Fruit fly (Drosophila melanogaster): ENCODE measurements around the gene jdp.
A peak's percentile ranks its signal among the peaks of the same experiment; 100 is the strongest.

jdp gene

dm6 chr3R:30501174-30501573 lies 25.7 kb downstream of the jdp start:
- TF ChIP-seq Pif1B (GFP tag; optimal IDR thresholded peaks at IDR 0.05) = peak; percentile 31
- peak; percentile 60 for TF ChIP-seq Pif1A (GFP tag; optimal IDR thresholded peaks at IDR 0.05)
- TF ChIP-seq fd96Ca (GFP tag; IDR thresholded peaks at IDR 0.05) = peak; percentile 66; the same call in 2 of the 3 replicates
- no peak for TF ChIP-seq CG8301 (tag; optimal IDR thresholded peaks at IDR 0.05)
- TF ChIP-seq CG14655 (GFP tag; optimal IDR thresholded peaks at IDR 0.05) = peak; percentile 67
- peak; percentile 76; the same call in 2 of the 3 replicates for TF ChIP-seq CG4496 (GFP tag; IDR thresholded peaks at IDR 0.05)
- TF ChIP-seq CG8159 (tag; optimal IDR thresholded peaks at IDR 0.05) = peak; percentile 67
- TF ChIP-seq CG15710 (tag; optimal IDR thresholded peaks at IDR 0.05) = no peak
- TF ChIP-seq CG34367 (tag; optimal IDR thresholded peaks at IDR 0.05) = peak; percentile 3

dm6 chr3R:30500226-30500625 lies 26.6 kb downstream of the jdp start, which contains the start of gene PH4alphaNE1:
PH4alphaNE1 (minus strand) TSS chr3R:30500326.
- TF ChIP-seq CG4496 (GFP tag; IDR thresholded peaks at IDR 0.05) (no peak), Pif1B (GFP tag; optimal IDR thresholded peaks at IDR 0.05) (no peak), CG9948 (tag; optimal IDR thresholded peaks at IDR 0.05) (no peak), CG8301 (tag; optimal IDR thresholded peaks at IDR 0.05) (no peak), CG32121 (GFP tag; IDR thresholded peaks at IDR 0.05) (no peak)

dm6 chr3R:30496103-30496858 lies 30.6 kb downstream of the jdp start, which contains the start of gene PH4alphaMP:
PH4alphaMP (minus strand) TSS chr3R:30496153.
- TF ChIP-seq CG13204 (GFP tag; optimal IDR thresholded peaks at IDR 0.05) = no peak
- no peak for TF ChIP-seq CG9948 (tag; optimal IDR thresholded peaks at IDR 0.05)
- TF ChIP-seq CG4496 (GFP tag; IDR thresholded peaks at IDR 0.05) = no peak
- TF ChIP-seq CG10348 (GFP tag; IDR thresholded peaks at IDR 0.05) = no peak
- TF ChIP-seq CG15710 (tag; optimal IDR thresholded peaks at IDR 0.05) = no peak
- TF ChIP-seq Pif1B (GFP tag; optimal IDR thresholded peaks at IDR 0.05) = no peak
- TF ChIP-seq Pif1A (GFP tag; optimal IDR thresholded peaks at IDR 0.05) = no peak
- TF ChIP-seq EcR (GFP tag; optimal IDR thresholded peaks at IDR 0.05) = no peak
- TF ChIP-seq fd96Ca (GFP tag; IDR thresholded peaks at IDR 0.05) = no peak
- no peak for TF ChIP-seq Snoo (tag; optimal IDR thresholded peaks at IDR 0.05)
- TF ChIP-seq CG32121 (GFP tag; IDR thresholded peaks at IDR 0.05) = no peak
- TF ChIP-seq CG12605 (GFP tag; IDR thresholded peaks at IDR 0.05) = no peak
- no peak for TF ChIP-seq CG8301 (tag; optimal IDR thresholded peaks at IDR 0.05)
- no peak for TF ChIP-seq CG17806 (tag; optimal IDR thresholded peaks at IDR 0.05)
- no peak for TF ChIP-seq rn (GFP tag; IDR thresholded peaks at IDR 0.05)
- TF ChIP-seq CG8159 (tag; optimal IDR thresholded peaks at IDR 0.05) = no peak
- no peak for TF ChIP-seq CG34367 (tag; optimal IDR thresholded peaks at IDR 0.05)
- no peak for TF ChIP-seq CG14655 (GFP tag; optimal IDR thresholded peaks at IDR 0.05)

- no peak for TF ChIP-seq CG34367 (tag; optimal IDR thresholded peaks at IDR 0.05)
- TF ChIP-seq D1 (tag; optimal IDR thresholded peaks at IDR 0.05) = no peak
- TF ChIP-seq CG32121 (GFP tag; IDR thresholded peaks at IDR 0.05) = no peak
- TF ChIP-seq CG9948 (tag; optimal IDR thresholded peaks at IDR 0.05) = no peak
- TF ChIP-seq Snoo (tag; optimal IDR thresholded peaks at IDR 0.05) = no peak
- no peak for TF ChIP-seq EcR (GFP tag; optimal IDR thresholded peaks at IDR 0.05)
Measured at dm6 chr3R:30489797-30490196, 37.0 kb downstream of the jdp start, which contains the start of gene PH4alphaSG2. PH4alphaSG2 (plus strand) TSS chr3R:30490074.

dm6 chr3R:30488663-30489062 lies 38.2 kb downstream of the jdp start, which contains the start of gene Jon99Fi:
Jon99Fi (plus strand) TSS chr3R:30488963.
- TF ChIP-seq EcR (GFP tag; optimal IDR thresholded peaks at IDR 0.05) = no peak
- no peak for TF ChIP-seq Ets98B (GFP tag; IDR thresholded peaks at IDR 0.05)
- TF ChIP-seq CG34367 (tag; optimal IDR thresholded peaks at IDR 0.05) = no peak
- TF ChIP-seq gl (tag; optimal IDR thresholded peaks at IDR 0.05) = no peak
- TF ChIP-seq CG14655 (GFP tag; optimal IDR thresholded peaks at IDR 0.05) = no peak
- no peak for TF ChIP-seq CG12605 (GFP tag; IDR thresholded peaks at IDR 0.05)
- TF ChIP-seq fd96Ca (GFP tag; IDR thresholded peaks at IDR 0.05) = no peak
- no peak for TF ChIP-seq CG8301 (tag; optimal IDR thresholded peaks at IDR 0.05)
- no peak for TF ChIP-seq CG17806 (tag; optimal IDR thresholded peaks at IDR 0.05)
- TF ChIP-seq CG15710 (tag; optimal IDR thresholded peaks at IDR 0.05) = no peak
- no peak for TF ChIP-seq CG4496 (GFP tag; IDR thresholded peaks at IDR 0.05)
- TF ChIP-seq Pif1B (GFP tag; optimal IDR thresholded peaks at IDR 0.05) = no peak
- no peak for TF ChIP-seq CG8159 (tag; optimal IDR thresholded peaks at IDR 0.05)
- TF ChIP-seq CG13204 (GFP tag; optimal IDR thresholded peaks at IDR 0.05) = no peak
- no peak for TF ChIP-seq rn (GFP tag; IDR thresholded peaks at IDR 0.05)
- TF ChIP-seq CG32121 (GFP tag; IDR thresholded peaks at IDR 0.05) = no peak
- TF ChIP-seq CG10348 (GFP tag; IDR thresholded peaks at IDR 0.05) = no peak

dm6 chr3R:30487828-30488227 lies 39.0 kb downstream of the jdp start, which contains the start of gene Jon99Fii:
Jon99Fii (minus strand) TSS chr3R:30487928.
- no peak for TF ChIP-seq CG9948 (tag; optimal IDR thresholded peaks at IDR 0.05)
- no peak for TF ChIP-seq CG34367 (tag; optimal IDR thresholded peaks at IDR 0.05)
- no peak for TF ChIP-seq rn (GFP tag; IDR thresholded peaks at IDR 0.05)
- no peak for TF ChIP-seq CG8301 (tag; optimal IDR thresholded peaks at IDR 0.05)
- TF ChIP-seq Ets98B (GFP tag; IDR thresholded peaks at IDR 0.05) = no peak
- TF ChIP-seq CG10348 (GFP tag; IDR thresholded peaks at IDR 0.05) = no peak
- no peak for TF ChIP-seq CG8159 (tag; optimal IDR thresholded peaks at IDR 0.05)
- no peak for TF ChIP-seq EcR (GFP tag; optimal IDR thresholded peaks at IDR 0.05)
- no peak for TF ChIP-seq CG12605 (GFP tag; IDR thresholded peaks at IDR 0.05)
- TF ChIP-seq CG15710 (tag; optimal IDR thresholded peaks at IDR 0.05) = no peak
- TF ChIP-seq Pif1A (GFP tag; optimal IDR thresholded peaks at IDR 0.05) = no peak
- TF ChIP-seq CG14655 (GFP tag; optimal IDR thresholded peaks at IDR 0.05) = no peak
- no peak for TF ChIP-seq CG17806 (tag; optimal IDR thresholded peaks at IDR 0.05)
- TF ChIP-seq fd96Ca (GFP tag; IDR thresholded peaks at IDR 0.05) = no peak
- TF ChIP-seq D1 (tag; optimal IDR thresholded peaks at IDR 0.05) = no peak
- no peak for TF ChIP-seq CG32121 (GFP tag; IDR thresholded peaks at IDR 0.05)
- no peak for TF ChIP-seq CG4496 (GFP tag; IDR thresholded peaks at IDR 0.05)
- no peak for TF ChIP-seq CG13204 (GFP tag; optimal IDR thresholded peaks at IDR 0.05)
